Worm (Caenorhabditis elegans) whole organism, L3 larva: Measurements from ENCODE around the gene F57H12.5.

ENCODE experiments used
- egl-5 ChIP-seq: fragments of 150-350 bp; optimal IDR thresholded peaks from 2 replicates; lab custom pipeline; 2017; ENCODE audit warnings: missing biosample characterization, missing genetic modification reagents, missing genetic modification characterization, inconsistent platforms
- elt-2 ChIP-seq: sonication (generic microtip); optimal IDR thresholded peaks from 2 replicates; lab custom pipeline; 2016; ENCODE audit warnings: missing genetic modification reagents, mild to moderate bottlenecking, missing genetic modification characterization, missing compliant biosample characterization

F57H12.5 gene

DNA sequence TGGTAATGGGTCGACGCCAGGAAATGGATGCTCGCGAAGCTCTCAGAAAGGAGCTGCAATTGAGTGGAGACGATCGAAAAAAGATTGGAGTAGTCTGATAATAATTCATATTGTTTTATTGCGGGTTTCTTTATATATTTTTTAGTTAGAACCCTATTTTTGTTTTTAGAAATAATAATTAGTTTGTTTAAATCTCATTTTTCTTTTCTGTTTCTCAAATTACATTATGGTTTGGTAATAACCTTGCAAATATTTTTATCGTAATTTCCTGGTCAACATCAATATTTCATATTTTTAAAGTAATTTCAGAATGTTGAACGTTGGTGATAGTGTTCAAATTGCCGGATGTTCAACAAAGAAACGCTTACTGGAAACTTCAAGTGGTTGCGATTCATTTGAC is 49.6 kb downstream of the F57H12.5 start, which contains the start of gene elpc-4:
elpc-4 (plus strand) TSS at position 301 of the 400 bp plus-strand sequence.
- TF ChIP-seq elt-2, result no peak
- no peak for TF ChIP-seq egl-5 (tag; lab: Kevin White, UChicago)
- TF ChIP-seq, all 47 proteins: peak for 0
